Fruit fly (Drosophila melanogaster): ENCODE results near the gene CG6770.

The CG6770 gene

DNA sequence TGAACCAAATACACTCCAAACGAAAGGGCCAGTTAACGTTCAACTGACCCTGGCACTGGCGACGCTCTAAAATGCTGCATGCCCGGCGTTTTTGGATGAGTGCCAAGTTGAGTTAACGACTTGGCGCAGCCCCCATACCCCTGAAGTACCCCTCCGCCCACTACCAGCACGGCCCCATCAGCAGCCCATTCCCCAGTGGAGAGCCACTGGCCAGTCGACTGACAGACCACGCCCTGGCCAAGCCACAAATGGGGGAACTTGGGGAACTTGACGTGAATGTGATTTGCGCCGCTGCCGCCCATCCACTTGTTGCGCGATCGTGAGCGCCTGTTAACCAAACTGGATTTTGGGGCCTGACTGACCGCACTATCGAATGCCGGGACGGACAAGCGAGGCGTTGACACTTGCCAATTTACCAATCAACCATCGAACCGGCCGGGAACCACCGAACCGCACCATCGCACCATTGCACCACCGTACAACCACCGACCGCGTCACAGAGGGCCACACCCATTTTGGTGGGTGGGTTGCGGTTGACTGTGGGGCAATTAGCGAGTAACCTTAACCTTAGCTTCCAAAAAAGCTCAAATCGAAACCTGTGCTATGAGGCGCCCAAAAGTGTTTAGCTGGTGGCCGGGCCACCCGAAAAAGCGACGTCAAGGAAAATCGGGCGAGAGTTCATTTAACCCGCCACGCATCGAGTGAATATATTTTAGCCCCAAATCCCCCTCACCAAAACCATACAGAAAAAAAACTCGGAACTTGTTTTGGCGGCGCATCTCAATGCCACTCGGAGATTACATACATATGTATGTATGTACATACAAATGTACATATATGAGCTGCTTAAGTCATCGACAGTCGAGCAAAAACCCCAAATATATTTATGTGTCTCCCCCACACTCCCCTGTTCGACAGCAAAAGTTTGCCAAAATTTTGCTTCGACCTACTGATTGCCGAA lies 40.2 kb downstream of the CG6770 start (continued):
- TF ChIP-seq h (optimal IDR thresholded peaks at IDR 0.05) (no peak), Pdp1 (GFP tag; optimal IDR thresholded peaks at IDR 0.05) (peak in 1 of 2 experiments; percentile 20), ase (GFP tag; IDR thresholded peaks at IDR 0.05) (no peak), otp (GFP tag; IDR thresholded peaks at IDR 0.05) (no peak), CG30020 (tag; optimal IDR thresholded peaks at IDR 0.05) (no peak), nom (GFP tag; optimal IDR thresholded peaks at IDR 0.05) (no peak), CG8281 (tag; optimal IDR thresholded peaks at IDR 0.05) (no peak), p53 (GFP tag; optimal IDR thresholded peaks at IDR 0.05) (no peak), CG34376 (GFP tag; optimal IDR thresholded peaks at IDR 0.05) (peak; percentile 47), Kr (GFP tag; optimal IDR thresholded peaks at IDR 0.05) (no peak), CG18619 (GFP tag; optimal IDR thresholded peaks at IDR 0.05) (no peak), E2f2 (GFP tag; IDR thresholded peaks at IDR 0.05) (no peak), Poxn (GFP tag; IDR thresholded peaks at IDR 0.05) (no peak), jing (GFP tag; optimal IDR thresholded peaks at IDR 0.05) (no peak), CG10366 (GFP tag; IDR thresholded peaks at IDR 0.05) (no peak), CG2875 (GFP tag; optimal IDR thresholded peaks at IDR 0.05) (no peak), tup (GFP tag; optimal IDR thresholded peaks at IDR 0.05) (no peak), CG4424 (GFP tag; optimal IDR thresholded peaks at IDR 0.05) (no peak), CG16779 (GFP tag; IDR thresholded peaks at IDR 0.05) (no peak), CG32772 (GFP tag; IDR thresholded peaks at IDR 0.05) (no peak), Ptx1 (GFP tag; IDR thresholded peaks at IDR 0.05) (no peak), Sox102F (GFP tag; optimal IDR thresholded peaks at IDR 0.05) (no peak), pzg (GFP tag; optimal IDR thresholded peaks at IDR 0.05) (no peak), Abd-B (GFP tag; optimal IDR thresholded peaks at IDR 0.05) (peak; percentile 81), z (GFP tag; IDR thresholded peaks at IDR 0.05) (no peak), CG1024 (GFP tag; IDR thresholded peaks at IDR 0.05) (no peak), dpn (GFP tag; optimal IDR thresholded peaks at IDR 0.05) (no peak), CG7928 (GFP tag; optimal IDR thresholded peaks at IDR 0.05) (no peak), ato (GFP tag; IDR thresholded peaks at IDR 0.05; ENCODE audit: partially characterized antibody) (no peak), Dll (GFP tag; IDR thresholded peaks at IDR 0.05; ENCODE audit: partially characterized antibody) (no peak), Atf-2 (GFP tag; optimal IDR thresholded peaks at IDR 0.05) (no peak), fd96Cb (tag; optimal IDR thresholded peaks at IDR 0.05) (no peak), CHES-1-like (GFP tag; optimal IDR thresholded peaks at IDR 0.05) (no peak), GATAe (GFP tag; conservative IDR thresholded peaks at IDR 0.05) (no peak), grn (GFP tag; optimal IDR thresholded peaks at IDR 0.05) (no peak), CG4328 (GFP tag; optimal IDR thresholded peaks at IDR 0.05) (no peak), CG18262 (tag; optimal IDR thresholded peaks at IDR 0.05) (no peak), cwo (GFP tag; optimal IDR thresholded peaks at IDR 0.05) (peak; percentile 84), Mad (GFP tag; optimal IDR thresholded peaks at IDR 0.05) (no peak), ap (GFP tag; IDR thresholded peaks at IDR 0.05) (no peak), CG32767 (GFP tag; IDR thresholded peaks at IDR 0.05) (no peak), NK7.1 (GFP tag; optimal IDR thresholded peaks at IDR 0.05) (no peak), eyg (GFP tag; optimal IDR thresholded peaks at IDR 0.05) (no peak), CG4282 (GFP tag; optimal IDR thresholded peaks at IDR 0.05) (no peak), Dad (GFP tag; optimal IDR thresholded peaks at IDR 0.05) (no peak), knrl (GFP tag; IDR thresholded peaks at IDR 0.05; ENCODE audit: partially characterized antibody) (no peak), CG11560 (tag; IDR thresholded peaks at IDR 0.05) (no peak), CG33557 (GFP tag; optimal IDR thresholded peaks at IDR 0.05) (no peak), emc (GFP tag; optimal IDR thresholded peaks at IDR 0.05) (no peak), tgo (GFP tag; IDR thresholded peaks at IDR 0.05) (no peak)
